Fruit fly (Drosophila melanogaster) S2 (cell line): ENCODE results near the gene CG15570.

ENCODE experiments used
- CG8478 ChIP-seq: fragments of >200 bp; optimal IDR thresholded peaks from 2 replicates; lab custom pipeline; 2018
- CTCF ChIP-seq, 2 experiments: fragments of >200 bp; optimal IDR thresholded peaks; 2 replicates each; lab custom pipeline; 2018

DNA sequence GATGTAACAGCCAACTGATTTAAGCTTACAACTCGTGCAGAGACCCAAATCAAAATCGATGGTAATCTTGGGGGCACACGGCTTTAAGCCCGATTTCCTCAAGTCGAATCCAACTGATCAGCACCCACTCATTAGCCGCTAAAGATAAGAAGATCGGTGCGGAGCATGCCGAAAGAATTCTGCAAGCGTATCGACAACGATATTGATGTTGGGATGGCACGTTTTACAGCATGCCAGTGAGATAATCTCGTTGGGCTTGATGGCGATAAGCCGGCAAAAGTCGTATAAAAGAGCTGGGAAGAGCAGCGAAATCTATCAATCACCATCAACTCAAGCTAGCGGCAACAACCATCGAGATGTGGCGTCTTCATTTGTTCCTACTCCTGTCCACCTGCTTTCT, at the start of gene CG15570:
- TF ChIP-seq CG8478 (lab: Kevin White, UChicago) = no peak
- TF ChIP-seq CTCF (optimal IDR thresholded peaks at IDR 0.05; lab: Kevin White, UChicago) = no peak
